Worm (Caenorhabditis elegans) whole organism, L4/young adult: Measurements from ENCODE around the gene nhr-31.

Source experiments
- W03F9.2 ChIP-seq: fragments of 150-350 bp; optimal IDR thresholded peaks from 2 replicates; lab custom pipeline; 2014; ENCODE audit warnings: missing biosample characterization, missing genetic modification characterization
- dao-5 ChIP-seq: sonication (generic microtip); optimal IDR thresholded peaks from 2 replicates; lab custom pipeline; 2016; ENCODE audit warnings: missing genotype, missing genetic modification characterization, moderate library complexity, missing compliant biosample characterization
- him-1 ChIP-seq: sonication (generic microtip); optimal IDR thresholded peaks from 2 replicates; lab custom pipeline; 2016; ENCODE audit warnings: missing genotype, missing genetic modification reagents, missing genetic modification characterization, missing compliant biosample characterization

The nhr-31 gene

DNA sequence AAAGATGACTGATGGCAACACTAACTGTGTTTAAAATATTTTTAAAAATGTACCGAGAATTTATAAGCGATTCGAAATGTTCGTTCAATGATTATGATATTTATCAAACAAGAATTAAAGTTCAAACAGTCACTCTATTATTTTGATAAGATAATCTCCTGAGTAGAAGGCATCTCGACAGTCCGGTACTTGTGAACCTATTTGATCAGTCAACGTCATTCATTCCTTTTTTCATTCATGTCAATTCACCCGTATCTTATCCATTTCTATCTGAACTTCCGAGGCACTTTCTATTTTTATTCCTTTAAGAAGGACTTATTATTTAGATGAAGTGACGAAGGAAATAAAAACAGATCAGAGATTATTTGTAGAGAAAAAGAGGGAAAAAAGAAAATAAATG is 15.3 kb upstream of the nhr-31 start, which contains the start of gene nhr-258:
nhr-258 (plus strand) TSS at position 365 of the 400 bp plus-strand sequence.
- TF ChIP-seq dao-5 (tag; lab: Kevin White, UChicago) (no peak), W03F9.2 (no peak), him-1 (no peak)

DNA sequence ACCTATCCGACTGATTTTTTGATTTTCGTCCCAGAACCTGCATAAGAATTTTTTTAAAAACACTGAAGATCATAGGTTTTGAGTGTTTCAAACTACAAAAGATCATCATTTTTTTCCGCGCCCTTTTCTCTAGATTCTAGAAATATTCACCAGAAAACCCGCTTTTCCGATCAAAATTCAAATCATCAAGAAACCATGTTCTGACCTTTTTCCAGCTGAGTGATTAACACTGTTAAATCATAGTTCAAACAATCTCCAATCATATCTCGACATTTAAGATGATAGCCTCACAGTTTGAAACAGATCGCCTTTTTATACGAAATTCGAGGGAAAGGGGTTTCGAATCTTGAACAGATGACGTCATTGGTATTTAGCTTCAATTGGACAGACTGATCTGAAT is 14.4 kb upstream of the nhr-31 start:
- TF ChIP-seq W03F9.2 (no peak), dao-5 (tag; lab: Kevin White, UChicago) (no peak), him-1 (no peak)

DNA sequence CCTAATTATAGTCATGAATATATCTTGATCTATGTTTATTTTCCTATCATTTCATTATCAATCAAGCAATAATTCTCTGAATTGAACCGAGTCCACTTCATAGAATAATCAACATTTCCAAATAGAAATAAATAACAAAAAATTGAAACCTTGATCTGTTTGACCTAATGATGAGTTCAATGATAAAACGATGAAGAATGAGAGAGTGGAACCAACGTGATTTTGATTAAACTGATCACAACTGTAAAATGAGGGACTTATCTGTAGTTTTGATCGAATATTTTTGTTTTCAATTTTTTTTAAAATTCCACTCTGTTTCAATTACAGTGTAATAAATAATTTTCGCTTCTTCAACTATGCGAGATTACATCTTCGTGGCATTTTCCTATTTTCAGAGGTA is 13.6 kb upstream of the nhr-31 start:
- TF ChIP-seq him-1 = no peak
- no peak for TF ChIP-seq W03F9.2
- no peak for TF ChIP-seq dao-5 (tag; lab: Kevin White, UChicago)

DNA sequence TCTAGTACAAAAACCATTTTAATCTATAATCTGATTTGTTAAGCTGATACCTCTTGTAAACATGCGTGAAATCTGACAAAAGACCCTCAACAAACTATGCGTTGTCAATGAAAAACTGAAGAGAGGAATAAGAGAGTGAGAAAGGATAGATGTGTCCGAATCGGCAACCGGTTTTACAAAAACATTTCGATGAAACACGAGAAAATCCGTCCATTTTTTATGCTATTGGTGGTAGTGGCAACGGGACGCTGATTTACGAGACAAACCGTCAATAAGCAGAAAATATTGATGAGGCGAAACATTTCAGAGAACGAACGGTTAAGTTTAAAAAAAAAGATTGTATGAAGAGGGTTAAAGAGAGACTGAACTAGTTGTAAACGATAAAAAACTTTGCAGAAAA is 12.7 kb upstream of the nhr-31 start:
- TF ChIP-seq dao-5 (tag; lab: Kevin White, UChicago) (no peak), him-1 (no peak), W03F9.2 (no peak)

DNA sequence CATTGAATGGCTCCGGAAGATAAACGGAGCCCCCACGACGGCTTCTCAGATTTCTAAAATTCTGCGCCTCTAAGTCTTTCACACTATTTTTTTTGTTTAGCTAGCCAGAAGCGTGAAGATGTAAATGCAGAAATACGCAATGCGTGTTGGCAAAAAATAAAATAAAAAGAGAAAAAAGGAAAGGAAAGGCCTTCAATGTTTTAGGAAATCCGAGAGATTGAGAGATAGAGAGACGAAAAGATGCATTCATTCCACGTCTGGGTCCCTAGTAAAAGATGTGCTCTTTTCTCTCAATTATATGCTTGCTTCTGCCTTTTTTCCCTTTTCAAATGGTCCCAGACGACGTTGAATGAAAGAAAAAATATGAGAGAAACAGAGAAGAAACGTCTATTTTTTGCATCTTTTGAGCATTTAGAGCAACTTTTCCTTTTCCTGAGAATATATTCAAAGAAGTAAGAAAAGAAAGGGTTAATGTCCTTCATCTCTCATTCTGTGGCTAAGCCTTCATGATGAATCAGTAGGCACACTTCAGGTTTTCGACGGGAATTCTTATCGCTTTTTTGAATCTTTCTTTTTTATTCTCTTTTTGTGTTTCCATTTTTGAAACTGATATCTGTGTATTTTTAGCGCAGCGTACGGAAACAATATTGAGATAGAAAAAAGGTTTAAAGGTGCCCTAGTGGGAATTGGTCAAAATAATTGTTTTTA is 11.5 kb upstream of the nhr-31 start:
- TF ChIP-seq him-1 = peak; percentile 21
- TF ChIP-seq W03F9.2 = no peak
- no peak for TF ChIP-seq dao-5 (tag; lab: Kevin White, UChicago)

DNA sequence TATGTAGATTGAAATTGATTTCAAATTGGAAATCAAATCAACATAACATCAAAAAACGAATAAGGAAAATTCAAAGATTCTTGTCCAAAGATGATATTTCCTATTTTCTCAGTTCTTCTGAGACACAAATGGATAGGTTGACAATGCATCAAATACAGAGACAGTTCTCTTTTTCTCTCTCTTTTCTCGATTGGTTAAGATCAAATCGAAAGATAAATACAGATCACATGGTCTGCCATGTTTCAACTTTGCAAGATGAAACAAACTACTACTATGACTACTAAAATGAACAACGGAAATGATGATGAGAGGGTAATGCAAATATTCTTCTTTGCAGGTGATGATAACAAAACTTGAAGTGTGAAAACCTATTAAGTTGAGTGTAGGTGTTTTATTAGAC is 7.2 kb upstream of the nhr-31 start:
- TF ChIP-seq dao-5 (tag; lab: Kevin White, UChicago) = no peak
- no peak for TF ChIP-seq W03F9.2
- no peak for TF ChIP-seq him-1

DNA sequence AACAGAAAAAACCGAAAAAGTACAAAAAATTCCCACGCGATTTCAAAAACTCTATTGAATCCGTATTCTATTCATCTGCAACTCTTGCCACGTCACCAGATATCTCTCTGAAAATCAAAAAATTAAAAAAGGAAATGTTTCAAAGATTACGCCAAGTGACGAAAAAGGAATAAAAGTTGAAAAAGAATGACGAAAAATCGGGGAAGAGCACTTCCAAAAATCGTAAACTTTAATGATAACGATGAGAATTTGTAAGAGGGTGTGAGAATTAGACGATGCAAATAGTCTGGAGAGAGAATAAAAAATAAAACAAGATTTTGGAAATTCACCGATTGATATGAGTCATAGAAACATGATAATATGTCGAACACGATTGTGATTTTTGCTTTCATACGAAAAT is 4.9 kb upstream of the nhr-31 start:
- TF ChIP-seq W03F9.2 = no peak
- TF ChIP-seq him-1 = no peak
- no peak for TF ChIP-seq dao-5 (tag; lab: Kevin White, UChicago)

DNA sequence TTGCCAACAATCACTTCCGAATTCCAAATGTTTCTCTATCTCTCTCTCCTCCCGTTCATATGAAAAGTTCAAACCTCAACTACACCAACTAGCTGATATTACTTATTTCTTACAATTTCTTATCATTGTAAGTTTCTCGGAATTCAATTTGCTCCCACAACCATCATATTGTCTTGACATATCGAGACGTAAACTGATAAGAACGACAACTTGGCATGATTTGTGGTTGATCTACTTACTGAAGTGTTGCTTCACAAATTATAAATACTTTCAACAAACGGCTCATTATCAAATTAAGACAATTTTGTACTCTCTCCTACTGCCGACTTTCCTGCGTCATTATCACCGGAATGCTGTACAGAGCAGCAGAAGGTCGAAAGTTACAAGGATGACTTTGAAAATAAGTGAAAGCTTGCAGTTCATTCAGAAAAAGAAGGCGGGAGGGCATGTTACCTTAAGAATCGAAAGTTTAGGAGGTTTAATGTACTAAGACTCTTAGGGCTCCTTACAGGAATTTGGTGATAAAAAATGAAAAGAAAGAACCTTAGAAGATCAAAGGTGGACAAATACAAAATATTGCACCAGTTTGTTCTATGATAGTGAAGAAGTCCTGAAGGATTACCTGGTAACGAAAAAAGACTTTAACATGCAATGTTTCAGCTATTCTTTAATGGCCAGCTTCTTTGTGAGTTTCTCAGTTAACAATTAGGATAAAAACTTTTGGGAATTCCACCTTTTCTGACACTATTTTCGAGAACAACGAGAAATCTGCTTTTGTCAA is 3.0 kb upstream of the nhr-31 start:
- TF ChIP-seq W03F9.2 (no peak), him-1 (no peak), dao-5 (tag; lab: Kevin White, UChicago) (no peak)

DNA sequence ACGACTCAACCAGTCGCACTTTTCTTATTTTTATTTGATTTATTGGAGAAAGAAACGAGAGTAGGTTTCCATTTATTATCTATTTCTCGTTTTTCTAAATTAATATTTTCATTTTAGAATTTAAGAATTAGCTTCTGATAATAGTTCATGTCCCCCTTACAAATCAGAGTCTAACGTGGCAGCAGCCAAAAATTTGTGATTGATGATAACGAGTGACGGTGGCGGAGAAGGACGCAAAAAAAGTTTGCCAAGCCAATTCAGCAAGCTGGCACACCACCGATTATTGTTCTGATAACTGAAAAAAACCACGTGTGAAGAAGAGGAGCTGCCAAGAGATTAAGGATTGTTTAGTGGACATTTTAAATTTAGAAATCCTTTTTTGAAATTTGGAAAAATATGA is 786 bp upstream of the nhr-31 start:
- TF ChIP-seq him-1 (no peak), W03F9.2 (no peak), dao-5 (tag; lab: Kevin White, UChicago) (no peak)

DNA sequence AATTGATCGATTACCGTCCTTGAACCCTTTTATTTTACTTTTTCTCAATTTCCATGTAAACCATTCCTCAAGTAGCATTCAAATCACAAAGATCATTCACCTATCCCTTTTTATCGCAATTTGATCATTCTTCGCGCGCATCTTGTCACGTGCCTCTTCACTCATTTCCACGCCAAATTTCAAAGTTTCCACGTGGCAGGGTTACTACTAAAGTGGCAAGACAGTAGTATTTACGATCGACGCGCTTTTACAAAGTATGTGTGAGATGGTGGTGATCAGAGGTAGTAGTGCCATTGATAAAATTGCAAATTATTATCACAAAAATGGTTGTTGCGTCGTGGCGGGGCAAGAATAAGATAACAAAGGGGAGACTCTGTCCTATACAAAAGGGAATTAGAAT is 941 bp downstream of the nhr-31 start:
- TF ChIP-seq dao-5 (tag; lab: Kevin White, UChicago) (no peak), him-1 (no peak), W03F9.2 (no peak)

DNA sequence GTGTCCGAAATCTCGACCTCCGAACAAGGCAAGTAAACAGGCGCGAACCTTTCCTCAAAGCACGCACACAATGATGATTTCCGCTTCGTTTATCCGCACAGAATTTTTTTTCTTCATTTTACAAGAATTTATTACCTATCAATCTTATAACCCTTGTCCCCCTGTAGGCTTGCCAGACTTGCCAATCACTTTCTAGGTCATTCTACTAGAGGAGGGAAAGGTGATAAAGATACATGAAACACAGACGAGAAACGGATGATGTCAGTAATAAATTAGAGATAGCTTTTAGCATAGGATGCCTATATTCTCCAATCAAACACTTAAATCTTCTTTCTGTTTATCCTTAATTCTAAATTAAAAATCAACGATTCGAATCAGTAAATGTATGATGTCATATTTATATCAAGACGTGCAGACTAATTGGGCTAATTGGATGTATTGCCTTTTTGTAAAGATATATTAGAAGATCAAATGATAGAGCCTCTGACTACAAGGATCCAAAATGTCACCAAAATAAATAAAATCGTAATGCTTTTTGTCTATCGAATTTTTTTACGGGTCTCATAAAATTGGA is 1.9 kb downstream of the nhr-31 start:
- no peak for TF ChIP-seq dao-5 (tag; lab: Kevin White, UChicago)
- TF ChIP-seq W03F9.2 = no peak
- TF ChIP-seq him-1 = no peak

DNA sequence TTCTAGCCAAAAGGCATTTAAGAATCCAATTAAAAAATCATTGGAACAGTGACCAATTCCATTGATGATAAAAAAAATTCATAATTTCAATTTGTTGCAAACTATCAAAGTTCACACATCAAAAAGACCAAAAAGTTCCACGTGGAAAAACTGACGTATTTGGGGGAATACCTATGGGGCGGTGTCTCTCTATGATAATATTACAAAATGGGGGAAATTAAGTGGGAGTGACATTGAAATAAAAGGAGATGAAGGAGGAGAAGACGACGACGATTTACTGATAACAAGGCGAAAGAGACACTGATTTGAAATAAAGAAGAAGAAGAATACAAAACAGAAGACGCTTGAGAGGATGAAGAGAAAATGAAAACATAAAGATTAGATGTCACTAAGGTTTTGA is 3.0 kb downstream of the nhr-31 start:
- TF ChIP-seq W03F9.2 = no peak
- TF ChIP-seq him-1 = no peak
- no peak for TF ChIP-seq dao-5 (tag; lab: Kevin White, UChicago)

DNA sequence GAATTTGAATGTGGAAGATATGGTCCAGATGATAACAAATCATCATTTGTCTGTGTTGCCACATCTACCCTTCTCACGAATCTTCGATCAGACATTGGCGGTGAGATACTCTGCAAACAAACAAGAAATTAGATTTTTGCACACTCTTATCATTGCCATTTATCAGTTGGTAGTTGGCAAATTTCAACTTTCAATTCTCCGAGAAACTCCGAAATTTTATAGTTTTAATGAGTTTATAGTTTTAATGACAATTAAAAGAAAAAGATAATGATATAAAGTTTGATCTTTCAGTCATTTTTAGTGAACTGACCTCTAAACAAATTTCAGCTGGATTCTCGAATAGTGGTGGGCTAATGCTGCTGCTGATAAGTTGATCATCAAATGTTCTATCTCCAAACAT is 5.5 kb downstream of the nhr-31 start:
- TF ChIP-seq dao-5 (tag; lab: Kevin White, UChicago) (no peak), him-1 (no peak), W03F9.2 (no peak)

DNA sequence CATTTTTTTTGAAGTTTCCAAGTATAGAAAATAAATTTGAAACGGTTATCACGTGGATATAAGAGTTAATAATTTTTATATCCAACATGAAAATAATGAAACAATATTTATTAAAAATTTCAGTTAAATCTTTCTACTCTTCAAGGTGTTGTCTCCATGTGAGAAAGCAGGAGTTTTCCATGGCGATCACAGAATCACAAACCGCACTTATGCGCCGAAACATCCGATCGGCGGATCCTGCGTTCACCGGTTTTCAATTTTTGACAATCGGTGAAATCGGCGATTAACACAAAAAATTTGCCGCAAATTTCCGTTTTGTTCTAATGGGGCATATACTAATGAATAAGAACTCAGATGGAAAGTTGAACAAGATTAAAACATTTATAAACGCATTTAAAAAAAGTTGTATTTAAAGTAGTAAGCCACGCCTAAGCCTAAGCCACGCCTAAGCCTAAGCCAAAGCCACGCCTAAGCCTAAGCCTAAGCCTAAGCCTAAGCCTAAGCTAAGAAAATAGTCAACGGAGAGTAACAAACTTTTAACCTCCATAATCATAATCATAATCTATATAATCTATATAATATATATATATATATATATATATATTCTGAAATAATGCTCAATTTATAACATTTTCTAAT is 7.2 kb downstream of the nhr-31 start, which contains the start of gene C26B2.2:
C26B2.2 (minus strand) TSS at position 88 of the 639 bp plus-strand sequence.
- TF ChIP-seq W03F9.2 (no peak), dao-5 (tag; lab: Kevin White, UChicago) (no peak), him-1 (no peak)
